Fruit fly (Drosophila melanogaster): Measurements from ENCODE around the gene CG44837.

dm6 chr3L:11949539-11949938, 10.9 kb upstream of the CG44837 start, which contains the start of gene CG17826:
- TF ChIP-seq pan (optimal IDR thresholded peaks at IDR 0.05) (no peak), Vsx2 (GFP tag; optimal IDR thresholded peaks at IDR 0.05; ENCODE audit: partially characterized antibody) (no peak), OdsH (GFP tag; optimal IDR thresholded peaks at IDR 0.05) (no peak), dl (GFP tag; optimal IDR thresholded peaks at IDR 0.05; ENCODE audit: insufficient read depth in 1 of 2, partially characterized antibody in 2 of 2) (no peak), Rel (GFP tag; optimal IDR thresholded peaks at IDR 0.05) (no peak), Rel (tag; optimal IDR thresholded peaks at IDR 0.05) (no peak), HLH106 (tag; optimal IDR thresholded peaks at IDR 0.05) (no peak)
